Worm (Caenorhabditis elegans): ENCODE measurements around the gene ZK105.5.

Gene ZK105.5

ce11 chrV:7747132-7747531, 29.6 kb upstream of the ZK105.5 start:
- TF ChIP-seq nhr-80 (tag; optimal IDR thresholded peaks at IDR 0.05) (no peak), madf-10 (tag; optimal IDR thresholded peaks at IDR 0.05) (no peak), ccch-3 (GFP tag; optimal IDR thresholded peaks at IDR 0.05) (no peak), ztf-26 (tag; optimal IDR thresholded peaks at IDR 0.05) (no peak), rec-8 (tag; optimal IDR thresholded peaks at IDR 0.05) (no peak), pha-4 (tag; optimal IDR thresholded peaks at IDR 0.05) (no peak), C17E4.6 (GFP tag; IDR thresholded peaks at IDR 0.05) (no peak), lir-1 (GFP tag; conservative IDR thresholded peaks at IDR 0.05) (no peak), F10E7.11 (tag; optimal IDR thresholded peaks at IDR 0.05) (no peak), ets-4 (GFP tag; optimal IDR thresholded peaks at IDR 0.05) (no peak), ekl-4 (GFP tag; IDR thresholded peaks at IDR 0.05) (no peak), efl-1 (GFP tag; optimal IDR thresholded peaks at IDR 0.05) (no peak), lsl-1 (GFP tag; optimal IDR thresholded peaks at IDR 0.05) (no peak), Y95B8A.8 (GFP tag; IDR thresholded peaks at IDR 0.05) (no peak), sptf-2 (GFP tag; optimal IDR thresholded peaks at IDR 0.05) (no peak), egl-44 (GFP tag; IDR thresholded peaks at IDR 0.05) (no peak)

- TF ChIP-seq tlf-1 (GFP tag; optimal IDR thresholded peaks at IDR 0.05) (no peak), attf-3 (GFP tag; conservative IDR thresholded peaks at IDR 0.05) (no peak), mes-4 (tag; optimal IDR thresholded peaks at IDR 0.05) (no peak), Y95B8A.8 (GFP tag; IDR thresholded peaks at IDR 0.05) (no peak), repo-1 (tag; optimal IDR thresholded peaks at IDR 0.05) (no peak), F39B2.1 (GFP tag; IDR thresholded peaks at IDR 0.05) (no peak), pbrm-1 (GFP tag; IDR thresholded peaks at IDR 0.05) (no peak), nhr-27 (tag; optimal IDR thresholded peaks at IDR 0.05) (no peak), F23B12.7 (tag; optimal IDR thresholded peaks at IDR 0.05; ENCODE audit: insufficient read depth) (no peak), bed-2 (GFP tag; IDR thresholded peaks at IDR 0.05) (no peak), dpff-1 (tag; optimal IDR thresholded peaks at IDR 0.05) (no peak), lin-40 (tag; optimal IDR thresholded peaks at IDR 0.05) (no peak), mcd-1 (GFP tag; IDR thresholded peaks at IDR 0.05) (no peak), ceh-27 (GFP tag; optimal IDR thresholded peaks at IDR 0.05) (peak; percentile 72), F37B4.10 (GFP tag; IDR thresholded peaks at IDR 0.05) (no peak), Y56A3A.18 (GFP tag; IDR thresholded peaks at IDR 0.05) (no peak), bed-1 (GFP tag; IDR thresholded peaks at IDR 0.05) (no peak), egrh-3 (GFP tag; IDR thresholded peaks at IDR 0.05) (no peak), egl-18 (GFP tag; IDR thresholded peaks at IDR 0.05) (no peak), let-607 (tag; optimal IDR thresholded peaks at IDR 0.05) (peak in 1 of 2 experiments; percentile 58), xnd-1 (tag; optimal IDR thresholded peaks at IDR 0.05) (no peak), unc-62 (GFP tag; optimal IDR thresholded peaks at IDR 0.05) (peak; percentile 85), snpc-1.3 (tag; optimal IDR thresholded peaks at IDR 0.05; ENCODE audit: insufficient read depth) (no peak), B0261.1 (tag; optimal IDR thresholded peaks at IDR 0.05) (no peak), zfh-2 (GFP tag; conservative IDR thresholded peaks at IDR 0.05) (peak; percentile 77), ztf-6 (GFP tag; IDR thresholded peaks at IDR 0.05) (no peak), mel-28 (tag; optimal IDR thresholded peaks at IDR 0.05; ENCODE audit: borderline replicate concordance) (no peak), ceh-79 (tag; optimal IDR thresholded peaks at IDR 0.05) (no peak), F57C9.4 (tag; optimal IDR thresholded peaks at IDR 0.05) (no peak), hrde-1 (tag; optimal IDR thresholded peaks at IDR 0.05; ENCODE audit: borderline replicate concordance) (no peak), Y67H2A.10 (GFP tag; conservative IDR thresholded peaks at IDR 0.05) (no peak), ceh-100 (GFP tag; IDR thresholded peaks at IDR 0.05) (no peak), atf-7 (tag; optimal IDR thresholded peaks at IDR 0.05) (no peak), nfya-1 (tag; optimal IDR thresholded peaks at IDR 0.05; ENCODE audit: borderline replicate concordance, insufficient read depth) (no peak)
Observed at ce11 chrV:7745903-7746302, 28.4 kb upstream of the ZK105.5 start.

Data from whole organism, young adult.